Fruit fly (Drosophila melanogaster) whole organism, prepupa: ENCODE results near the gene PolD1.

Source experiments
- CG10631 ChIP-seq: fragments of 200-800 bp; sonication (Bioruptor generic); optimal IDR thresholded peaks from 2 replicates; lab custom pipeline; 2016; ENCODE audit warnings: missing biosample characterization, missing genetic modification characterization
- CG11294 ChIP-seq: fragments of 200-800 bp; sonication (Bioruptor generic); IDR thresholded peaks from 2 replicates; pipeline ENCODE4 v1.3.6; 2022; ENCODE audit warnings: missing biosample characterization, missing genetic modification characterization
- CG11762 ChIP-seq: fragments of 200-800 bp; sonication (Bioruptor generic); optimal IDR thresholded peaks from 3 replicates; lab custom pipeline; 2016; ENCODE audit warnings: missing biosample characterization, missing genetic modification characterization; ENCODE audit not compliant: insufficient read depth
- CG11902 ChIP-seq: fragments of 200-800 bp; sonication (Bioruptor generic); optimal IDR thresholded peaks from 3 replicates; lab custom pipeline; 2016; ENCODE audit warnings: missing biosample characterization, missing genetic modification characterization
- CG15336 ChIP-seq: fragments of 200-800 bp; sonication (Bioruptor generic); IDR thresholded peaks from 2 replicates; pipeline ENCODE4 v1.3.6; 2022; ENCODE audit warnings: missing biosample characterization, missing genetic modification characterization
- CG1621 ChIP-seq: fragments of 200-800 bp; sonication (Bioruptor generic); optimal IDR thresholded peaks from 3 replicates; lab custom pipeline; 2018; ENCODE audit warnings: missing biosample characterization, mild to moderate bottlenecking, missing genetic modification characterization
- CG16779 ChIP-seq: fragments of 200-800 bp; sonication (Bioruptor generic); optimal IDR thresholded peaks from 3 replicates; lab custom pipeline; 2017; ENCODE audit warnings: missing biosample characterization, mild to moderate bottlenecking, missing genetic modification characterization
- CG3032 ChIP-seq: fragments of 200-800 bp; optimal IDR thresholded peaks from 2 replicates; lab custom pipeline; 2019; ENCODE audit warnings: missing biosample characterization, mild to moderate bottlenecking, missing genetic modification characterization, moderate library complexity
- CG32006 ChIP-seq: fragments of 200-800 bp; sonication (Bioruptor generic); optimal IDR thresholded peaks from 3 replicates; lab custom pipeline; 2017; ENCODE audit warnings: missing biosample characterization, mild to moderate bottlenecking, missing genetic modification characterization
- CG34406 ChIP-seq: fragments of 200-800 bp; sonication (Bioruptor generic); optimal IDR thresholded peaks from 3 replicates; lab custom pipeline; 2016; ENCODE audit warnings: missing biosample characterization, missing genetic modification characterization
- CG4318 ChIP-seq: fragments of 200-800 bp; sonication (Bioruptor generic); optimal IDR thresholded peaks from 3 replicates; lab custom pipeline; 2017; ENCODE audit warnings: missing biosample characterization, mild to moderate bottlenecking, missing genetic modification characterization
- CG6276 ChIP-seq: fragments of 200-800 bp; sonication (Bioruptor generic); optimal IDR thresholded peaks from 2 replicates; lab custom pipeline; 2017; ENCODE audit warnings: missing biosample characterization, mild to moderate bottlenecking, missing genetic modification characterization
- CG6792 ChIP-seq: fragments of 200-800 bp; sonication (Bioruptor generic); optimal IDR thresholded peaks from 3 replicates; lab custom pipeline; 2016; ENCODE audit warnings: missing biosample characterization, missing genetic modification characterization
- CG6808 ChIP-seq: fragments of 200-800 bp; sonication (Bioruptor generic); optimal IDR thresholded peaks from 3 replicates; lab custom pipeline; 2017; ENCODE audit warnings: missing biosample characterization, missing genetic modification characterization, mild to moderate bottlenecking, moderate library complexity, missing genetic modification reagents
- CG6854 ChIP-seq: fragments of 200-800 bp; sonication (Bioruptor generic); optimal IDR thresholded peaks from 2 replicates; lab custom pipeline; 2017; ENCODE audit warnings: missing biosample characterization, mild to moderate bottlenecking, missing genetic modification characterization
- CG7368 ChIP-seq: fragments of 200-800 bp; sonication (Bioruptor generic); optimal IDR thresholded peaks from 3 replicates; lab custom pipeline; 2016; ENCODE audit warnings: missing biosample characterization, missing genetic modification characterization
- CG8119 ChIP-seq: fragments of 200-800 bp; sonication (Bioruptor generic); IDR thresholded peaks from 3 replicates; pipeline ENCODE4 v1.3.6; 2022; ENCODE audit warnings: missing biosample characterization, missing genetic modification characterization
- CG9139 ChIP-seq: fragments of 200-800 bp; sonication (Bioruptor generic); optimal IDR thresholded peaks from 3 replicates; lab custom pipeline; 2017; ENCODE audit warnings: missing biosample characterization, mild to moderate bottlenecking, missing genetic modification characterization
- Eip78C ChIP-seq: fragments of 200-800 bp; sonication (Bioruptor generic); peaks from one replicate; lab custom pipeline; 2016; ENCODE audit warnings: missing biosample characterization, missing genetic modification characterization
- Eip93F ChIP-seq: fragments of 200-800 bp; sonication (Bioruptor generic); optimal IDR thresholded peaks from 2 replicates; lab custom pipeline; 2016; ENCODE audit warnings: missing biosample characterization, mild to moderate bottlenecking, missing genetic modification characterization
- Ets21C ChIP-seq: fragments of 200-800 bp; sonication (Bioruptor generic); optimal IDR thresholded peaks from 3 replicates; lab custom pipeline; 2016; ENCODE audit warnings: missing biosample characterization, missing genetic modification characterization
- Ets96B ChIP-seq: fragments of 200-800 bp; optimal IDR thresholded peaks from 2 replicates; lab custom pipeline; 2019; ENCODE audit warnings: missing biosample characterization, mild to moderate bottlenecking, missing genetic modification characterization, moderate library complexity
- Gug ChIP-seq: fragments of 200-800 bp; sonication (Bioruptor generic); IDR thresholded peaks from 2 replicates; pipeline ENCODE4 v1.3.6; 2022; ENCODE audit warnings: missing biosample characterization, missing genetic modification characterization
- Hr38 ChIP-seq: sonication (Bioruptor generic); optimal IDR thresholded peaks from 2 replicates; lab custom pipeline; 2016; ENCODE audit warnings: missing biosample characterization, missing genetic modification characterization
- Hr39 ChIP-seq: fragments of 200-800 bp; sonication (Bioruptor generic); optimal IDR thresholded peaks from 2 replicates; lab custom pipeline; 2016; ENCODE audit warnings: missing biosample characterization, missing genetic modification characterization
- Hr4 ChIP-seq: fragments of 200-800 bp; sonication (Bioruptor generic); optimal IDR thresholded peaks from 3 replicates; lab custom pipeline; 2016; ENCODE audit warnings: missing biosample characterization, missing genetic modification characterization
- Met ChIP-seq: fragments of 200-800 bp; sonication (Bioruptor generic); optimal IDR thresholded peaks from 3 replicates; lab custom pipeline; 2016; ENCODE audit warnings: missing biosample characterization, missing genetic modification characterization
- OdsH ChIP-seq: fragments of 200-800 bp; sonication (Bioruptor generic); optimal IDR thresholded peaks from 3 replicates; lab custom pipeline; 2016; ENCODE audit warnings: missing biosample characterization, missing genetic modification characterization
- Smox ChIP-seq: fragments of 200-800 bp; sonication (Bioruptor generic); optimal IDR thresholded peaks from 3 replicates; lab custom pipeline; 2016; ENCODE audit warnings: missing biosample characterization, missing genetic modification characterization
- Sox102F ChIP-seq: fragments of 200-800 bp; sonication (Bioruptor generic); optimal IDR thresholded peaks from 2 replicates; lab custom pipeline; 2016; ENCODE audit warnings: missing biosample characterization, mild to moderate bottlenecking, missing genetic modification characterization
- Sox14 ChIP-seq: fragments of 200-800 bp; sonication (Bioruptor generic); optimal IDR thresholded peaks from 3 replicates; lab custom pipeline; 2016; ENCODE audit warnings: missing biosample characterization, missing genetic modification characterization
- acj6 ChIP-seq: fragments of 200-800 bp; sonication (Bioruptor generic); optimal IDR thresholded peaks from 3 replicates; lab custom pipeline; 2016; ENCODE audit warnings: missing biosample characterization, missing genetic modification characterization
- cyc ChIP-seq: fragments of 200-800 bp; sonication (Bioruptor generic); optimal IDR thresholded peaks from 3 replicates; lab custom pipeline; 2016; ENCODE audit warnings: missing biosample characterization, missing genetic modification characterization
- dac ChIP-seq: fragments of 200-800 bp; sonication (Bioruptor generic); optimal IDR thresholded peaks from 2 replicates; lab custom pipeline; 2017; ENCODE audit warnings: missing biosample characterization, mild to moderate bottlenecking, missing genetic modification characterization
- dsx ChIP-seq: fragments of 200-800 bp; optimal IDR thresholded peaks from 3 replicates; lab custom pipeline; 2019; ENCODE audit warnings: missing biosample characterization, mild to moderate bottlenecking, missing genetic modification characterization, moderate library complexity; ENCODE audit not compliant: poor library complexity, severe bottlenecking
- esn ChIP-seq: fragments of 200-800 bp; sonication (Bioruptor generic); optimal IDR thresholded peaks from 2 replicates; lab custom pipeline; 2016; ENCODE audit warnings: missing biosample characterization, mild to moderate bottlenecking, missing genetic modification characterization, moderate library complexity
- fd59A ChIP-seq: fragments of 200-800 bp; sonication (Bioruptor generic); optimal IDR thresholded peaks from 2 replicates; lab custom pipeline; 2017; ENCODE audit warnings: missing biosample characterization, mild to moderate bottlenecking, missing genetic modification characterization, missing genetic modification reagents
- fd85E ChIP-seq: fragments of 200-800 bp; sonication (Bioruptor generic); optimal IDR thresholded peaks from 3 replicates; lab custom pipeline; 2016; ENCODE audit warnings: missing biosample characterization, missing genetic modification characterization
- fkh ChIP-seq: fragments of 200-800 bp; sonication (Bioruptor generic); optimal IDR thresholded peaks from 3 replicates; lab custom pipeline; 2017; ENCODE audit warnings: missing biosample characterization, mild to moderate bottlenecking, missing genetic modification characterization, moderate library complexity
- lz ChIP-seq: fragments of 200-800 bp; sonication (Bioruptor generic); optimal IDR thresholded peaks from 3 replicates; lab custom pipeline; 2016; ENCODE audit warnings: missing biosample characterization, missing genetic modification characterization
- net ChIP-seq: fragments of 200-800 bp; sonication (Bioruptor generic); optimal IDR thresholded peaks from 3 replicates; lab custom pipeline; 2016; ENCODE audit warnings: missing biosample characterization, missing genetic modification characterization
- pdm3 ChIP-seq: fragments of 200-800 bp; sonication (Bioruptor generic); optimal IDR thresholded peaks from 3 replicates; lab custom pipeline; 2016; ENCODE audit warnings: missing biosample characterization, missing genetic modification characterization
- salr ChIP-seq, 2 experiments: fragments of 200-800 bp; sonication (Bioruptor generic); optimal IDR thresholded peaks; 3 replicates each; lab custom pipeline; 2016 to 2018; ENCODE audit warnings: missing biosample characterization in 2 of 2, missing genetic modification characterization in 2 of 2, mild to moderate bottlenecking in 1 of 2
- spab ChIP-seq: fragments of 200-800 bp; sonication (Bioruptor generic); optimal IDR thresholded peaks from 2 replicates; lab custom pipeline; 2017; ENCODE audit warnings: missing biosample characterization, mild to moderate bottlenecking, missing genetic modification characterization, missing genetic modification reagents
- svp ChIP-seq: fragments of 200-800 bp; sonication (Bioruptor generic); peaks from one replicate; lab custom pipeline; 2016; ENCODE audit warnings: missing biosample characterization, missing genetic modification characterization
- topi ChIP-seq: fragments of 200-800 bp; sonication (Bioruptor generic); optimal IDR thresholded peaks from 3 replicates; lab custom pipeline; 2016; ENCODE audit warnings: missing biosample characterization, missing genetic modification characterization
- vri ChIP-seq: fragments of 200-800 bp; sonication (Bioruptor generic); optimal IDR thresholded peaks from 3 replicates; lab custom pipeline; 2016; ENCODE audit warnings: missing biosample characterization, mild to moderate bottlenecking, missing genetic modification characterization

Gene PolD1

DNA sequence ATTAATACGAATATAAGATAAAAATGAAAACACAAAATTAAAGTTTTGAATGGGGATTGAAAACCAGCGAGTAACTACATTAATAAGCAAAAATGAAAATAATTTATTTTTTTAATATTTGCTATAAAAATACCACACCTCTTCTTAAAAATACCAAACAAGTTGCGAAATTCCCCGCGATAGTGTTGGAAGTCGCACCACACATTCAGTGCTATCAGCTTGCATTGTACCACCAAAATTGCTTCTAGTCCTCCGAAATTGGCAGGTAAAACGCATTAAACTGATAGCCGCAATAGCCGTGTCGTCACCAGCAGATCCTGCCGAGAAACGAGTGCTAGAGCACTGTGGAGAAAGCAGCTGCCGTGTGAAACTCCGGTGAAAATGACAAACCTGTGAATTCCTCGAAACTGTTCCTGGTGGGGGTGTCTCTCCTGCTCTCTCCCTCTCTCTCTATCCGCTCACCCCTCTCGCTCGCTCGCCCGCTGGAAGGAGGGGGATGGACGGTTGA, 478 bp upstream of the PolD1 start, which contains the start of gene Hip14 (continued):
- TF ChIP-seq CG8119 (GFP tag; lab: Robert Waterston, UW) = no peak
- TF ChIP-seq acj6 (GFP tag; lab: Kevin White, UChicago) = no peak
- peak; percentile 59 for TF ChIP-seq CG6854 (GFP tag; lab: Kevin White, UChicago)
- TF ChIP-seq Eip93F = no peak
- no peak for TF ChIP-seq CG11902
- TF ChIP-seq dsx (GFP tag; lab: Kevin White, UChicago) = peak; percentile 0
- TF ChIP-seq CG6808 = no peak
- TF ChIP-seq CG34406 (GFP tag; lab: Kevin White, UChicago) = no peak
- TF ChIP-seq CG10631 = no peak
- TF ChIP-seq CG4318 (GFP tag; lab: Kevin White, UChicago) = no peak
- peak; percentile 66 for TF ChIP-seq vri (GFP tag; lab: Kevin White, UChicago)
- TF ChIP-seq CG16779 (tag; lab: Kevin White, UChicago) = no peak
- no peak for TF ChIP-seq CG9139 (GFP tag; lab: Kevin White, UChicago)

DNA sequence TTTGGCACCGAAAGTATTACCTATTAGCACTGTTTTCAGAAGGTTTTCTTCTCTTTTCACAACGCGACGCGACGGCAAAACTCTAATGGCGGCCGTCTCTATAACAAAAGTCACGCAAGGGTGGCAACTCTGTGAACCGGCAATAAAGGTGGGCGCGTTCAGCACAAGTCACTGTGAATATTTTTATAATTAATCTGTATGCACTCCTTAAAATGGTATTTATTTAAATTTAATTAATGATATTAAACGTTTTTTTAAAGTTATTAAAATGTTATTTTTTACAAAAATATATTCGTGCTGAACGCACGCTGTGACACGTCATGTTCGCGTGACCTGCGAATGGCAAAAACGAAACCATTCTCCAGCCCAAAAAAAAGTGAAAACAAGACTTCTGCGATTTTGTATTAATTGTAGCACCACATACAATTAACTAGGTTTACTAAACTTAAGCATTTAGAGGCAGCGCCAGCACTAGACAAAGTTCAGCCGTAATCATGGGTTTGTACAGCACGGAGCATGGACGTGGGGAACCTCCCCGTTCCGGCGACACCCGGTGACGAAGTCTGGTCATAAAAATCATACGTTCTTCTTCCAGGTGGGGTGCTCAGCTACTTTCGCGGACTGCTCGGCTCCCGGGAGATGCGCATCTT, 4.7 kb downstream of the PolD1 start, which contains the start of the genes brm and Arl1:
TSS of gene brm (minus strand) at position 87 of the 650 bp plus-strand sequence.
TSS of gene Arl1 (plus strand) at position 353 of the 650 bp plus-strand sequence.
- TF ChIP-seq topi (GFP tag; lab: Kevin White, UChicago) (peak; percentile 96), Gug (GFP tag; lab: Robert Waterston, UW) (peak; percentile 99), CG11762 (GFP tag; lab: Kevin White, UChicago) (peak; percentile 95), spab (GFP tag; lab: Kevin White, UChicago) (peak; percentile 96), CG6792 (GFP tag; lab: Kevin White, UChicago) (peak; percentile 94), CG6854 (GFP tag; lab: Kevin White, UChicago) (peak; percentile 92), Eip93F (peak; percentile 97), svp (GFP tag; lab: Kevin White, UChicago) (peak; percentile 99), CG32006 (GFP tag; lab: Kevin White, UChicago) (peak; percentile 98), fd59A (GFP tag; lab: Kevin White, UChicago) (peak; percentile 97), CG34406 (GFP tag; lab: Kevin White, UChicago) (peak; percentile 99), CG6276 (GFP tag; lab: Kevin White, UChicago) (peak; percentile 94), Ets21C (GFP tag; lab: Kevin White, UChicago) (peak; percentile 90), Hr39 (GFP tag; lab: Kevin White, UChicago) (peak; percentile 92), pdm3 (GFP tag; lab: Kevin White, UChicago) (peak; percentile 96), CG3032 (tag; lab: Kevin White, UChicago) (peak; percentile 99), OdsH (peak; percentile 98), fd85E (peak; percentile 85), acj6 (GFP tag; lab: Kevin White, UChicago) (peak; percentile 98), CG15336 (GFP tag; lab: Robert Waterston, UW) (peak; percentile 98), Met (GFP tag; lab: Kevin White, UChicago) (peak; percentile 94), dac (peak; percentile 98), Eip78C (GFP tag; lab: Kevin White, UChicago) (peak; percentile 99), Sox14 (peak; percentile 95), net (GFP tag; lab: Kevin White, UChicago) (peak; percentile 97), Smox (peak; percentile 94), lz (GFP tag; lab: Kevin White, UChicago) (peak; percentile 96), Sox102F (GFP tag; lab: Kevin White, UChicago) (peak; percentile 95), Hr4 (GFP tag; lab: Kevin White, UChicago) (peak; percentile 97), cyc (GFP tag; lab: Kevin White, UChicago) (peak; percentile 96), salr (GFP tag; optimal IDR thresholded peaks at IDR 0.05; lab: Kevin White, UChicago) (peak; percentile 96 to 98), CG8119 (GFP tag; lab: Robert Waterston, UW) (peak; percentile 98), Ets96B (peak; percentile 99), CG1621 (tag; lab: Kevin White, UChicago) (peak; percentile 93), CG7368 (GFP tag; lab: Kevin White, UChicago) (peak; percentile 94), CG4318 (GFP tag; lab: Kevin White, UChicago) (peak; percentile 99), Hr38 (peak; percentile 6), esn (GFP tag; lab: Kevin White, UChicago) (peak; percentile 96), CG9139 (GFP tag; lab: Kevin White, UChicago) (peak; percentile 96), CG10631 (peak; percentile 98), CG6808 (peak; percentile 96), fkh (GFP tag; lab: Kevin White, UChicago) (no peak), CG11294 (GFP tag; lab: Robert Waterston, UW) (peak; percentile 98), dsx (GFP tag; lab: Kevin White, UChicago) (peak; percentile 97)
